Worm (Caenorhabditis elegans) whole organism, early embryonic: ENCODE results near the gene Y54E2A.9.

ENCODE experiments used
- B0310.2 ChIP-seq: sonication (generic microtip); optimal IDR thresholded peaks from 2 replicates; lab custom pipeline; 2016; ENCODE audit warnings: mild to moderate bottlenecking, missing genetic modification characterization, missing compliant biosample characterization
- F13C5.2 ChIP-seq: sonication (generic microtip); optimal IDR thresholded peaks from 2 replicates; lab custom pipeline; 2017; ENCODE audit warnings: mild to moderate bottlenecking, missing genetic modification characterization, inconsistent platforms, missing compliant biosample characterization
- aly-1 ChIP-seq: sonication (generic microtip); optimal IDR thresholded peaks from 2 replicates; lab custom pipeline; 2016; ENCODE audit warnings: missing genetic modification characterization, missing compliant biosample characterization
- ama-1 ChIP-seq: fragments of 150-350 bp; optimal IDR thresholded peaks from 2 replicates; lab custom pipeline; 2014
- ceh-13 ChIP-seq: fragments of 200-800 bp; sonication (Bioruptor generic); optimal IDR thresholded peaks from 2 replicates; lab custom pipeline; 2018; ENCODE audit warnings: mild to moderate bottlenecking, missing genetic modification characterization, missing compliant biosample characterization
- ceh-36 ChIP-seq: sonication (generic microtip); optimal IDR thresholded peaks from 2 replicates; lab custom pipeline; 2016; ENCODE audit warnings: missing genetic modification characterization, inconsistent platforms, missing compliant biosample characterization
- ets-7 ChIP-seq: sonication (generic microtip); optimal IDR thresholded peaks from 2 replicates; lab custom pipeline; 2016; ENCODE audit warnings: missing genotype, missing genetic modification characterization, missing compliant biosample characterization
- flt-1 ChIP-seq: fragments of 200-800 bp; sonication (Bioruptor generic); IDR thresholded peaks from 2 replicates; pipeline ENCODE4 v1.3.6; 2022; ENCODE audit warnings: missing genetic modification characterization, missing compliant biosample characterization
- hmbx-1 ChIP-seq: sonication (generic microtip); optimal IDR thresholded peaks from 2 replicates; lab custom pipeline; 2016; ENCODE audit warnings: mild to moderate bottlenecking, missing genetic modification characterization, missing compliant biosample characterization
- hmg-4 ChIP-seq: fragments of 200-800 bp; sonication (Bioruptor generic); optimal IDR thresholded peaks from 2 replicates; lab custom pipeline; 2018; ENCODE audit warnings: mild to moderate bottlenecking, missing genetic modification characterization, missing compliant biosample characterization
- hnd-1 ChIP-seq: sonication (generic microtip); optimal IDR thresholded peaks from 2 replicates; lab custom pipeline; 2016; ENCODE audit warnings: missing genetic modification characterization, missing compliant biosample characterization
- pes-1 ChIP-seq: fragments of 200-800 bp; sonication (Bioruptor generic); IDR thresholded peaks from 2 replicates; pipeline ENCODE4 v1.3.6; 2022; ENCODE audit warnings: missing genetic modification reagents, missing genetic modification characterization, missing compliant biosample characterization
- scrt-1 ChIP-seq: fragments of 200-800 bp; sonication (Bioruptor generic); IDR thresholded peaks from 2 replicates; pipeline ENCODE4 v1.3.6; 2022; ENCODE audit warnings: missing genetic modification characterization, missing compliant biosample characterization
- sea-1 ChIP-seq: fragments of 200-800 bp; sonication (Bioruptor generic); conservative IDR thresholded peaks from 2 replicates; pipeline ENCODE4 v1.3.6; 2022; ENCODE audit warnings: missing genetic modification characterization, missing compliant biosample characterization
- tbx-11 ChIP-seq: fragments of 200-800 bp; sonication (Bioruptor generic); IDR thresholded peaks from 2 replicates; pipeline ENCODE4 v1.3.6; 2022; ENCODE audit warnings: missing genetic modification characterization, missing compliant biosample characterization
- tbx-37 ChIP-seq: fragments of 200-800 bp; sonication (Bioruptor generic); conservative IDR thresholded peaks from 2 replicates; pipeline ENCODE4 v1.3.6; 2022; ENCODE audit warnings: missing genetic modification reagents, missing genetic modification characterization, missing compliant biosample characterization
- tra-4 ChIP-seq: sonication (generic microtip); optimal IDR thresholded peaks from 2 replicates; lab custom pipeline; 2017; ENCODE audit warnings: missing genetic modification characterization, missing compliant biosample characterization

Gene Y54E2A.9

DNA sequence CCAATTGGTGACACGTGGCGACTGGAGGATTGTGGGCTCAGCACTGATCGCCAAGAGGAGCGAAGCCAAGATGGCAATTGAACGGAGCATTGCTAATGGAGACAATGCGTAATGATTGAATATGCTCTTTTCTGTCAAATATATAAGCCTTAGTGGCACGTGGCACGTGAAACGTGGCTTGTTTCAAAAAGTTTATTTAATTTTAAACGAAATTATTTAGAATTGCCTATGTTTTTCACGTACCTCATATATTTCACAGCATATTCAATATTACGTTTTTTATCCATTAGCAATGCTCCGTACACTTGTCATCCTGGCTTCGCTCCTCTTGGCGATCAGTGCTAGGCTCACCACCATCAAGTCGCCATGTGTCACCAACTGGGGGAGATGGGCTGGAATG, at the start of gene Y54E2A.9:
Gene Y54E2A.9 (minus strand): TSS at position 101 of the 400 bp plus-strand sequence.
- TF ChIP-seq F13C5.2 (tag; lab: Kevin White, UChicago) (no peak), tra-4 (tag; lab: Kevin White, UChicago) (no peak), ceh-13 (GFP tag; lab: Kevin White, UChicago) (no peak), sea-1 (GFP tag; lab: Robert Waterston, UW) (no peak), tbx-11 (no peak), pes-1 (GFP tag; lab: Robert Waterston, UW) (no peak), hmg-4 (GFP tag; lab: Kevin White, UChicago) (no peak), ets-7 (tag; lab: Kevin White, UChicago) (no peak), flt-1 (GFP tag; lab: Robert Waterston, UW) (no peak), ceh-36 (tag; lab: Kevin White, UChicago) (no peak), hmbx-1 (tag; lab: Kevin White, UChicago) (no peak), ama-1 (no peak)

DNA sequence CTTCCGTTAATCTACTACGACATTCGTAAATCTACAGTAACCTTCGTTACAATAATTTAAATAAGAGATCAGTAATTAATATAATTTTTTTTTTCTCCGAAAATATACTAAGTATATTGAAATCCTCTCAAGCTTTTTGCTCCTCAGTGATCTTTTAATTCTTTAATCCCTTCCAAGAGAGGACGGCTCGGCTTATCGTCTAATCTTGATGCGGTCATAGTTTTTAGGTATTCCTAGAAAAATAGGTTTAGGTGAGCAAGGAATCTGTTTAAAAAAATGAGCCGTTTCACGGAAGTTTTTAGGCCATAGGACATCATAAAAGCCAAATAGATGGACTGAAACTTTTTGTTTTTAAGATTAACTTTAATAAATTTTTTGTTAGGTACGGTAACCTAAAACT, 46.2 kb upstream of the Y54E2A.9 start:
- TF ChIP-seq ceh-36 (tag; lab: Kevin White, UChicago) (peak; percentile 6), hnd-1 (tag; lab: Kevin White, UChicago) (no peak)

DNA sequence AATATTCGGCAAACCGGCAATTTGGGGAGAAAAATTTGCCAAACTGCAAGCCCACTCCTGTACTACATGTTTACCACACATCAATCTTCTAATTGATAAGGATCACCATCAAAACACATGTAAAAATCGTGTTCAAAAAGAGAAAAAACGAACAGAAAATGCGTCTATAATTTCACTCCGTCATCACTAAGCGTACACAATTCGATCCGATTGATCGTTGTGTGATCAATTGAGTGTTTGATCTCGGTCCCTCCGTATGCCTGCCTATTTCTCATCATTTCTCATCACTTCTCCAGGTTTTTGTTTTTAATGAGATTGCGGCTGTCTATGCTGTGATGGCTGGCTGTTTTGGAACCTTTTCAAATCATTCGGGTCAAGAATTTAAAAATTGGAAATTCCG, 39.6 kb upstream of the Y54E2A.9 start:
- TF ChIP-seq hmg-4 (GFP tag; lab: Kevin White, UChicago) (no peak), hnd-1 (tag; lab: Kevin White, UChicago) (no peak), F13C5.2 (tag; lab: Kevin White, UChicago) (no peak), aly-1 (tag; lab: Kevin White, UChicago) (no peak), pes-1 (GFP tag; lab: Robert Waterston, UW) (no peak), ama-1 (no peak), scrt-1 (GFP tag; lab: Robert Waterston, UW) (no peak), tra-4 (tag; lab: Kevin White, UChicago) (no peak), flt-1 (GFP tag; lab: Robert Waterston, UW) (no peak), tbx-37 (GFP tag; lab: Robert Waterston, UW) (no peak)

DNA sequence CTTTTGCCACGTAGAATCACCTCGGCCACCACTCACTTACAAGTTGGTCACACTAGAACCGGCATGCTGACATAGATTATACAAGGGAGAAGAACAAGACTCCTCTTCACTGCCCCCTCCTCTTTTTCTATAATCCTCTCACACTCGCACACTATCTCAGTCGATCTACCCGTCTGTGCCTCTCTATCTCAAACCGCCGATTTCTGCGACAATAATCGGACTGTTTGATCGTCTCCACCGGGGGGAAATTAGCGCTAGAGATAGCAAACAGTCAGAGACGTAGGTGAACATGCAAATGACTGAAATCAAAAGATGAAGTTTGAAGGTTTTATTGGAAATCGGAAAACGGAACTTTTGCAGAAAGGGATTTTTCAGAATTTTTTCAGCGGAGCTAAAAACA, 36.6 kb upstream of the Y54E2A.9 start:
- TF ChIP-seq sea-1 (GFP tag; lab: Robert Waterston, UW) (no peak), tbx-37 (GFP tag; lab: Robert Waterston, UW) (no peak), hnd-1 (tag; lab: Kevin White, UChicago) (no peak)

DNA sequence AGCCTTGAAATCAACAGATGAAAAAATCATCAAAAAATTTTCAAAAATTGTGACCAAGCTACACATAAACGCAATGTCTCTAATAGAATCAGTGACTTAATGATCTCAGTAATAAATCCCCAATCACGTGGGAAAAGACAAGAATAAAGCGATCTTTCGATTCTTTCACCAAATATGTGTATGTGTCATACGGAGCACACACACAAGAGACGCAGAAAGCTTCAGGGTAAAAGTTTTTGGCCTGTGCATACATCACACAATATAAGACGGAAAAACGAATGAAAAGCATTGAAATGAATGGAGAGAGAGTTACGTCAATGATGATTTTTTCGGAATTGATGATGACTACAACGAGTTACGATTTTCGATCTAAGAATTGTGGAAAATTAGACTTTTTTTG, 34.7 kb upstream of the Y54E2A.9 start:
- TF ChIP-seq tbx-37 (GFP tag; lab: Robert Waterston, UW) (no peak), hmg-4 (GFP tag; lab: Kevin White, UChicago) (no peak), ceh-13 (GFP tag; lab: Kevin White, UChicago) (no peak), ets-7 (tag; lab: Kevin White, UChicago) (no peak), ama-1 (no peak), aly-1 (tag; lab: Kevin White, UChicago) (no peak), pes-1 (GFP tag; lab: Robert Waterston, UW) (no peak), ceh-36 (tag; lab: Kevin White, UChicago) (no peak), B0310.2 (tag; lab: Kevin White, UChicago) (no peak), tra-4 (tag; lab: Kevin White, UChicago) (no peak), hnd-1 (tag; lab: Kevin White, UChicago) (no peak), scrt-1 (GFP tag; lab: Robert Waterston, UW) (no peak), F13C5.2 (tag; lab: Kevin White, UChicago) (no peak), tbx-11 (no peak), sea-1 (GFP tag; lab: Robert Waterston, UW) (no peak), flt-1 (GFP tag; lab: Robert Waterston, UW) (no peak)

DNA sequence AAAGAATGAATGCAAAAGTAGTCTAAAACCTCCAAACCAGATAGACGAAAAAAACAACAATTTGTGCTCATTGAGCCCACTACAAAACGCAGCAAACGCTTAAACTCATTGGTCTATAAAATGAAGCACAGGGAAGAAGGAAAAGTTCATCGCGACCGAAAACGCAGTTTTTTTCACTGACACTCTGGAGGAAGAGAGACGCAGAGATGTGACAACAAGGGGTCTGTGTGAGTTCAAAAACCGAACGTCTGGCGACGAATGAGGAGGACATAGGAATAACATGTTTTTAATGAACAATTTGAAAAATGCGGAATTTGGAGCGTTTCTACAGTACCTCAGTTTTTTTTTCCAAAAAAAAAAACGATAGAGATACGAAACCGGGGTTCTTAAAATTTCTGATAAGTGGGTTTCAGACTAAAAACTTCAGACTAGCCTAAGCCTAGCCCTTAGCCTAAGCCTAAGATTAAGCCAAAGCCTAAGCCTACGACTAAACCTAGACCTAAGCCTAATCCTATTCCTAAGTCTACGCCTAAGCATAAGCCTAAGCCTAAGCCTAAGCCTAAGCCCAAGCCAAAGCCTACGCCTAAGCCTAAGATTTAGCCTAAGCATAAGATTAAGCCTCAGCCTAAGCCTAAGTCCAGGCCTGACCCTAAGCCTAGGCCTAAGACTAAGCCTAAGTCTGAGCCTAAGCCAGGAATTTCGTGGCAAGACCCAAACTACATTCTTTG, 33.6 kb upstream of the Y54E2A.9 start:
- TF ChIP-seq tbx-37 (GFP tag; lab: Robert Waterston, UW) (no peak), sea-1 (GFP tag; lab: Robert Waterston, UW) (no peak), ama-1 (no peak), ceh-36 (tag; lab: Kevin White, UChicago) (peak; percentile 87), hmbx-1 (tag; lab: Kevin White, UChicago) (no peak)

DNA sequence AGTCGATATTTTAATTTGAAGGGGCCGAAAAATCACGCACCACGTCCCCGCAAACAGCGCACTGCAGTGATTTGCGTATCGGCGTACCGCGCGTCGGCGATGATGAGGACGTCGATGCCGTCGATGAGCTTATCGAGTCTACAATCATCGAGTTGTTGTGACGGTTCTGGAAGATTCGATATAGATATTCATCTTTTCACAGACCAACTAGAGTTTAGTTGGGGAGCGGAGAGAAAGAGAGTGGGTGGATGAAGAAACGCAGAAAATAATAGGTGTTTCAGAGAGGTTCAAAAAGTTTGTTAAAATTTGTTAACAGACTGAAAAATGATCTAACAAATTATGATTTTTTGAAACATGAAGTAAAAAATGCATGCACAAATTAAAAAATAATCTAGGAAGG, 32.6 kb upstream of the Y54E2A.9 start, which contains the start of gene nhr-61:
Gene nhr-61 (minus strand): TSS at position 168 of the 400 bp plus-strand sequence.
- TF ChIP-seq flt-1 (GFP tag; lab: Robert Waterston, UW) (no peak), tbx-37 (GFP tag; lab: Robert Waterston, UW) (no peak), aly-1 (tag; lab: Kevin White, UChicago) (no peak), tbx-11 (no peak), pes-1 (GFP tag; lab: Robert Waterston, UW) (no peak)

DNA sequence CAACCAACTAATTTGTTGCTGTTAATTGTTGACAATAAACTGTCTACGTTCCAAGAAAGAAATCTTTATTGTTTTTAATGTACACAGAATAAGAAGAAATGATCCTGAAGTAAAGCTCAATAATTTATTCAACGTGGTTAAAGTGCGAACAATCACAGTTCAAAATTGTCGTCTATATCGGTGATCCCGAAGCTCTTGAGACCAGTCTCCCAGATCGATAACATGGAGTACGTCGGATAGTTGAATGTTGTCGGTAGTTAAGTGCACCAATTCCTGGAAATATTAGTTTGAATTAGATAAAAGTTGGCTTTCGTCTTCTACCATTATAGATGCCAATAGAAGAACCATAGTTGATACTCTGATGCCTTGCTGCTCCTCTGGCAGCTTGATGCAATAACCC, 30.3 kb upstream of the Y54E2A.9 start:
- TF ChIP-seq hmg-4 (GFP tag; lab: Kevin White, UChicago) (no peak), aly-1 (tag; lab: Kevin White, UChicago) (no peak), F13C5.2 (tag; lab: Kevin White, UChicago) (no peak), sea-1 (GFP tag; lab: Robert Waterston, UW) (no peak), tbx-37 (GFP tag; lab: Robert Waterston, UW) (no peak), pes-1 (GFP tag; lab: Robert Waterston, UW) (no peak), ets-7 (tag; lab: Kevin White, UChicago) (no peak), hnd-1 (tag; lab: Kevin White, UChicago) (no peak), flt-1 (GFP tag; lab: Robert Waterston, UW) (no peak), B0310.2 (tag; lab: Kevin White, UChicago) (no peak), tra-4 (tag; lab: Kevin White, UChicago) (no peak), tbx-11 (no peak), ceh-36 (tag; lab: Kevin White, UChicago) (no peak), ama-1 (no peak), ceh-13 (GFP tag; lab: Kevin White, UChicago) (no peak), hmbx-1 (tag; lab: Kevin White, UChicago) (no peak), scrt-1 (GFP tag; lab: Robert Waterston, UW) (no peak)
